Worm (Caenorhabditis elegans) whole organism, L1 larva: ENCODE data around the gene ech-5.

Source experiments
- nhr-12 ChIP-seq: sonication (generic microtip); optimal IDR thresholded peaks from 2 replicates; lab custom pipeline; 2017; ENCODE audit warnings: missing biosample characterization, missing genetic modification characterization
- nhr-28 ChIP-seq: fragments of 150-350 bp; optimal IDR thresholded peaks from 2 replicates; lab custom pipeline; 2014; ENCODE audit warnings: missing biosample characterization, missing genetic modification characterization
- rnt-1 ChIP-seq: sonication (generic microtip); optimal IDR thresholded peaks from 2 replicates; lab custom pipeline; 2016; ENCODE audit warnings: mild to moderate bottlenecking, missing genetic modification characterization, moderate library complexity, missing compliant biosample characterization
- xbp-1 ChIP-seq: sonication (generic microtip); optimal IDR thresholded peaks from 2 replicates; lab custom pipeline; 2016; ENCODE audit warnings: missing genetic modification characterization, missing compliant biosample characterization

- TF ChIP-seq rnt-1 (tag; lab: Kevin White, UChicago) (no peak), xbp-1 (tag; lab: Kevin White, UChicago) (no peak), nhr-28 (tag; lab: Kevin White, UChicago) (no peak), nhr-12 (no peak)
Measured at ce11 chrIV:845198-845597, 48.4 kb downstream of the ech-5 start, which contains the start of gene lgc-33.
